Fruit fly (Drosophila melanogaster): ENCODE results near the gene CG13895.
A peak's percentile ranks its signal among the peaks of the same experiment; 100 is the strongest.

The CG13895 gene

dm6 chr3L:685441-685804 lies 22.6 kb downstream of the CG13895 start, which contains the start of gene ebd1 (continued):
- no peak for TF ChIP-seq nau (GFP tag; optimal IDR thresholded peaks at IDR 0.05)
- TF ChIP-seq yki (optimal IDR thresholded peaks at IDR 0.05) = peak; percentile 8
- no peak for TF ChIP-seq ara (GFP tag; IDR thresholded peaks at IDR 0.05)
- TF ChIP-seq CG5180 (GFP tag; optimal IDR thresholded peaks at IDR 0.05) = no peak
- TF ChIP-seq C15 (GFP tag; IDR thresholded peaks at IDR 0.05) = no peak
- TF ChIP-seq Lim3 (GFP tag; IDR thresholded peaks at IDR 0.05) = no peak
- peak; percentile 80 for TF ChIP-seq CG1832 (GFP tag; optimal IDR thresholded peaks at IDR 0.05)
- TF ChIP-seq CG10565 (GFP tag; optimal IDR thresholded peaks at IDR 0.05) = no peak
- no peak for TF ChIP-seq seq (GFP tag; IDR thresholded peaks at IDR 0.05)
- TF ChIP-seq CG1529 (GFP tag; optimal IDR thresholded peaks at IDR 0.05) = no peak
- TF ChIP-seq CG11085 (GFP tag; IDR thresholded peaks at IDR 0.05) = no peak
- TF ChIP-seq Six4 (GFP tag; optimal IDR thresholded peaks at IDR 0.05) = no peak
- no peak for TF ChIP-seq lmd (GFP tag; IDR thresholded peaks at IDR 0.05)
- no peak for TF ChIP-seq Lhr (GFP tag; optimal IDR thresholded peaks at IDR 0.05)
- TF ChIP-seq CG4424 (GFP tag; optimal IDR thresholded peaks at IDR 0.05) = no peak
- TF ChIP-seq ase (GFP tag; IDR thresholded peaks at IDR 0.05) = no peak
- TF ChIP-seq klu (GFP tag; IDR thresholded peaks at IDR 0.05) = no peak
- 0 out of 2 replicates have a peak, but pooled peaks have one; percentile 5 for TF ChIP-seq CG17328 (GFP tag; IDR thresholded peaks at IDR 0.05)
- TF ChIP-seq wek (GFP tag; optimal IDR thresholded peaks at IDR 0.05) = no peak
- no peak for TF ChIP-seq CG12744 (GFP tag; optimal IDR thresholded peaks at IDR 0.05)
- TF ChIP-seq salm (tag; optimal IDR thresholded peaks at IDR 0.05) = no peak
- no peak for TF ChIP-seq CG31224 (GFP tag; IDR thresholded peaks at IDR 0.05)
- peak; percentile 38 for TF ChIP-seq CG17829 (tag; optimal IDR thresholded peaks at IDR 0.05)
- TF ChIP-seq ind (GFP tag; optimal IDR thresholded peaks at IDR 0.05) = no peak
- no peak for TF ChIP-seq CG7372 (GFP tag; IDR thresholded peaks at IDR 0.05)
- TF ChIP-seq corto (GFP tag; optimal IDR thresholded peaks at IDR 0.05) = no peak
- TF ChIP-seq CG18476 (GFP tag; optimal IDR thresholded peaks at IDR 0.05) = no peak
- TF ChIP-seq CG6272 (GFP tag; IDR thresholded peaks at IDR 0.05) = no peak
- no peak for TF ChIP-seq CG1647 (GFP tag; optimal IDR thresholded peaks at IDR 0.05)
- TF ChIP-seq CG34422 (GFP tag; IDR thresholded peaks at IDR 0.05) = no peak
- no peak for TF ChIP-seq TFAM (GFP tag; optimal IDR thresholded peaks at IDR 0.05)
- TF ChIP-seq schlank (tag; optimal IDR thresholded peaks at IDR 0.05) = no peak
- no peak for TF ChIP-seq Dek (tag; optimal IDR thresholded peaks at IDR 0.05)
- peak; percentile 43 for TF ChIP-seq CG8924 (tag; optimal IDR thresholded peaks at IDR 0.05)
- TF ChIP-seq stwl (tag; optimal IDR thresholded peaks at IDR 0.05) = peak; percentile 71
- no peak for TF ChIP-seq CG15601 (tag; optimal IDR thresholded peaks at IDR 0.05)
- TF ChIP-seq ewg (GFP tag; optimal IDR thresholded peaks at IDR 0.05) = peak; percentile 97
- TF ChIP-seq Hmr (GFP tag; optimal IDR thresholded peaks at IDR 0.05) = no peak
- TF ChIP-seq Ets97D (GFP tag; optimal IDR thresholded peaks at IDR 0.05) = peak; percentile 74
- TF ChIP-seq CG15479 (GFP tag; optimal IDR thresholded peaks at IDR 0.05) = peak; percentile 95
- TF ChIP-seq NFAT (GFP tag; IDR thresholded peaks at IDR 0.05) = no peak
- TF ChIP-seq CG2678 (tag; optimal IDR thresholded peaks at IDR 0.05) = no peak
- TF ChIP-seq CG17612 (GFP tag; IDR thresholded peaks at IDR 0.05) = no peak
- TF ChIP-seq ken (GFP tag; IDR thresholded peaks at IDR 0.05) = no peak
- peak; percentile 23 for TF ChIP-seq exex (tag; optimal IDR thresholded peaks at IDR 0.05)
- TF ChIP-seq Bdp1 (GFP tag; optimal IDR thresholded peaks at IDR 0.05) = no peak
- no peak for TF ChIP-seq Poxn (GFP tag; IDR thresholded peaks at IDR 0.05)
- no peak for TF ChIP-seq CG7839 (tag; optimal IDR thresholded peaks at IDR 0.05)
- no peak for TF ChIP-seq sisA (GFP tag; IDR thresholded peaks at IDR 0.05)
- TF ChIP-seq Sry-δ (GFP tag; optimal IDR thresholded peaks at IDR 0.05) = no peak
- no peak for TF ChIP-seq CG8388 (GFP tag; optimal IDR thresholded peaks at IDR 0.05)
- TF ChIP-seq Ets65A (GFP tag) = peak; percentile 78
- no peak for TF ChIP-seq dpn (GFP tag; optimal IDR thresholded peaks at IDR 0.05)

Data from whole organism, embryonic.